Fruit fly (Drosophila melanogaster) Kc167 (cell line): ENCODE data around the gene Dr.

Experiments used
- Myc ChIP-seq: fragments of >200 bp; optimal IDR thresholded peaks from 2 replicates; lab custom pipeline; 2017; ENCODE audit warnings: missing external identifiers
- Sin3A ChIP-seq: fragments of >200 bp; optimal IDR thresholded peaks from 2 replicates; lab custom pipeline; 2018; ENCODE audit warnings: missing external identifiers
- h ChIP-seq: fragments of >200 bp; optimal IDR thresholded peaks from 3 replicates; lab custom pipeline; 2018; ENCODE audit warnings: missing external identifiers
- insv ChIP-seq: fragments of >200 bp; optimal IDR thresholded peaks from 3 replicates; lab custom pipeline; 2018; ENCODE audit warnings: missing external identifiers
- psq ChIP-seq: fragments of >200 bp; optimal IDR thresholded peaks from 2 replicates; lab custom pipeline; 2017; ENCODE audit warnings: missing external identifiers
- ttk ChIP-seq: sonication (Bioruptor generic); optimal IDR thresholded peaks from 2 replicates; lab custom pipeline; 2017; ENCODE audit warnings: missing external identifiers

- TF ChIP-seq psq (lab: Kevin White, UChicago) (no peak), h (lab: Kevin White, UChicago) (no peak), ttk (lab: Kevin White, UChicago) (no peak), insv (no peak), Sin3A (lab: Kevin White, UChicago) (no peak), Myc (lab: Kevin White, UChicago) (no peak)
Measured at dm6 chr3R:29583299-29583698, 27.1 kb downstream of the Dr start.
